Worm (Caenorhabditis elegans): Measurements from ENCODE around the gene emc-3.

- TF ChIP-seq unc-62 (GFP tag; optimal IDR thresholded peaks at IDR 0.05) (no peak), aly-2 (tag; optimal IDR thresholded peaks at IDR 0.05) (no peak), jun-1 (tag; optimal IDR thresholded peaks at IDR 0.05) (no peak), lin-39 (tag; optimal IDR thresholded peaks at IDR 0.05) (no peak), skn-1 (tag; optimal IDR thresholded peaks at IDR 0.05) (no peak), nhr-76 (tag; optimal IDR thresholded peaks at IDR 0.05) (no peak), lin-13 (GFP tag; optimal IDR thresholded peaks at IDR 0.05) (no peak), fos-1 (tag; optimal IDR thresholded peaks at IDR 0.05) (no peak), elt-2 (tag; optimal IDR thresholded peaks at IDR 0.05) (no peak), unc-130 (tag; optimal IDR thresholded peaks at IDR 0.05) (no peak), snpc-4 (tag; optimal IDR thresholded peaks at IDR 0.05) (no peak), lsy-2 (tag; optimal IDR thresholded peaks at IDR 0.05) (peak in 1 of 2 experiments; percentile 26)
These were observed 34.1 kb upstream of the emc-3 start, which contains the start of the genes pik-1 and aptf-2 for ce11 chrIV:13415739-13416271.

Measured in whole organism, L1 larva.